Fruit fly (Drosophila melanogaster) whole organism, embryonic: ENCODE measurements around the gene CG13049.

Experiments used
- CG10462 ChIP-seq: fragments of 200-800 bp; sonication (Bioruptor generic); optimal IDR thresholded peaks from 2 replicates; lab custom pipeline; 2016; ENCODE audit warnings: missing biosample characterization, missing genetic modification characterization
- CG10565 ChIP-seq: fragments of 200-800 bp; sonication (Bioruptor generic); optimal IDR thresholded peaks from 3 replicates; lab custom pipeline; 2016; ENCODE audit warnings: missing biosample characterization, mild to moderate bottlenecking, missing genetic modification characterization
- CG13624 ChIP-seq: fragments of 200-800 bp; sonication (Bioruptor generic); optimal IDR thresholded peaks from 2 replicates; lab custom pipeline; 2016; ENCODE audit warnings: missing biosample characterization, missing genetic modification characterization
- CG1529 ChIP-seq: fragments of 200-800 bp; sonication (Bioruptor generic); optimal IDR thresholded peaks from 3 replicates; lab custom pipeline; 2018; ENCODE audit warnings: missing biosample characterization, missing genetic modification characterization
- CG15479 ChIP-seq: fragments of 200-800 bp; sonication (Bioruptor generic); optimal IDR thresholded peaks from 3 replicates; lab custom pipeline; 2019; ENCODE audit warnings: missing biosample characterization, mild to moderate bottlenecking, missing genetic modification characterization, moderate library complexity
- CG16779 ChIP-seq: fragments of 200-800 bp; sonication (Bioruptor generic); IDR thresholded peaks from 2 replicates; pipeline ENCODE4 v1.3.6; 2022; ENCODE audit warnings: missing biosample characterization, missing genetic modification characterization
- CG17361 ChIP-seq: fragments of 200-800 bp; sonication (Bioruptor generic); IDR thresholded peaks from 3 replicates; pipeline ENCODE4 v1.3.6; 2022; ENCODE audit warnings: missing biosample characterization, missing genetic modification characterization
- CG17912 ChIP-seq: fragments of 200-800 bp; sonication (Bioruptor generic); optimal IDR thresholded peaks from 2 replicates; lab custom pipeline; 2018; ENCODE audit warnings: missing biosample characterization, mild to moderate bottlenecking, missing genetic modification characterization
- CG1832 ChIP-seq: fragments of 200-800 bp; sonication (Bioruptor generic); optimal IDR thresholded peaks from 2 replicates; lab custom pipeline; 2017; ENCODE audit warnings: missing biosample characterization, mild to moderate bottlenecking, missing genetic modification characterization, inconsistent platforms
- CG4282 ChIP-seq: fragments of 200-800 bp; sonication (Bioruptor generic); optimal IDR thresholded peaks from 2 replicates; lab custom pipeline; 2016; ENCODE audit warnings: missing biosample characterization, missing genetic modification characterization
- CG4404 ChIP-seq: fragments of 200-800 bp; sonication (Bioruptor generic); IDR thresholded peaks from 2 replicates; pipeline ENCODE4 v1.3.6; 2022; ENCODE audit warnings: missing biosample characterization, missing genetic modification characterization
- CG5245 ChIP-seq: fragments of 200-800 bp; sonication (Bioruptor generic); optimal IDR thresholded peaks from 3 replicates; lab custom pipeline; 2016; ENCODE audit warnings: missing biosample characterization, missing genetic modification characterization
- CG6175 ChIP-seq: fragments of 200-800 bp; sonication (Bioruptor generic); IDR thresholded peaks from 3 replicates; pipeline ENCODE4 v1.3.6; 2022; ENCODE audit warnings: missing biosample characterization, missing genetic modification characterization
- CG8290 ChIP-seq, 3 experiments: fragments of 200-800 bp; sonication (Bioruptor generic); optimal IDR thresholded peaks; 2 replicates each; lab custom pipeline; 2016 to 2019; ENCODE audit warnings: missing biosample characterization in 3 of 3, missing genetic modification characterization in 3 of 3, mild to moderate bottlenecking in 2 of 3, moderate library complexity in 1 of 3
- CG9215 ChIP-seq: fragments of 200-800 bp; sonication (Bioruptor generic); IDR thresholded peaks from 2 replicates; pipeline ENCODE4 v1.3.6; 2022; ENCODE audit warnings: missing biosample characterization, missing genetic modification characterization
- CG9797 ChIP-seq: fragments of 200-800 bp; sonication (Bioruptor generic); optimal IDR thresholded peaks from 3 replicates; lab custom pipeline; 2018; ENCODE audit warnings: missing biosample characterization, mild to moderate bottlenecking, missing genetic modification characterization
- D ChIP-seq, 2 experiments: fragments of 200-800 bp in 1 of 2; fragments of >200 bp in 1 of 2; sonication (Bioruptor generic) in 1 of 2; optimal IDR thresholded peaks; 2 replicates in 1 of 2; 3 replicates in 1 of 2; lab custom pipeline; 2017; ENCODE audit warnings: mild to moderate bottlenecking in 1 of 2, missing biosample characterization in 1 of 2, missing genetic modification characterization in 1 of 2, missing genetic modification reagents in 1 of 2
- Doc3 ChIP-seq: fragments of 200-800 bp; sonication (Bioruptor generic); IDR thresholded peaks from 3 replicates; pipeline ENCODE4 v1.3.6; 2022; ENCODE audit warnings: missing biosample characterization, missing genetic modification characterization; ENCODE audit not compliant: partially characterized antibody
- Eip74EF ChIP-seq, 2 experiments: fragments of 200-800 bp in 1 of 2; fragments of >200 bp in 1 of 2; sonication (Bioruptor generic) in 1 of 2; optimal IDR thresholded peaks; 2 replicates each; lab custom pipeline; 2017 to 2019; ENCODE audit warnings: missing biosample characterization in 2 of 2, missing genetic modification characterization in 2 of 2, mild to moderate bottlenecking in 1 of 2, moderate library complexity in 1 of 2
- H15 ChIP-seq: fragments of 200-800 bp; sonication (Bioruptor generic); IDR thresholded peaks from 3 replicates; pipeline ENCODE4 v1.3.6; 2022; ENCODE audit warnings: missing biosample characterization, missing genetic modification characterization
- HLHmδ ChIP-seq: fragments of 200-800 bp; sonication (Bioruptor generic); optimal IDR thresholded peaks from 2 replicates; lab custom pipeline; 2018; ENCODE audit warnings: missing biosample characterization, mild to moderate bottlenecking, missing genetic modification characterization, moderate library complexity
- Hr39 ChIP-seq: fragments of >200 bp; optimal IDR thresholded peaks from 2 replicates; lab custom pipeline; 2017
- Kr ChIP-seq: fragments of 200-800 bp; sonication (Bioruptor generic); optimal IDR thresholded peaks from 2 replicates; lab custom pipeline; 2017; ENCODE audit warnings: missing biosample characterization, mild to moderate bottlenecking, missing genetic modification characterization
- Spps ChIP-seq: fragments of 200-800 bp; sonication (Bioruptor generic); optimal IDR thresholded peaks from 2 replicates; lab custom pipeline; 2018; ENCODE audit warnings: missing biosample characterization, mild to moderate bottlenecking, missing genetic modification characterization
- Taf1 ChIP-seq: fragments of 200-800 bp; sonication (Bioruptor generic); IDR thresholded peaks from 2 replicates; pipeline ENCODE4 v1.3.6; 2022; ENCODE audit warnings: missing biosample characterization, missing genetic modification characterization
- ac ChIP-seq: fragments of 200-800 bp; sonication (Bioruptor generic); optimal IDR thresholded peaks from 3 replicates; lab custom pipeline; 2017; ENCODE audit warnings: missing biosample characterization, mild to moderate bottlenecking, missing genetic modification characterization
- al ChIP-seq: fragments of 200-800 bp; sonication (Bioruptor generic); IDR thresholded peaks from 2 replicates; pipeline ENCODE4 v1.3.6; 2022; ENCODE audit warnings: missing biosample characterization, missing genetic modification characterization
- ase ChIP-seq: fragments of 200-800 bp; sonication (Bioruptor generic); IDR thresholded peaks from 3 replicates; pipeline ENCODE4 v1.3.6; 2022; ENCODE audit warnings: missing biosample characterization, missing genetic modification characterization
- ash1 ChIP-seq: fragments of 200-800 bp; sonication (Bioruptor generic); optimal IDR thresholded peaks from 2 replicates; lab custom pipeline; 2018; ENCODE audit warnings: missing biosample characterization, mild to moderate bottlenecking, missing genetic modification characterization
- croc ChIP-seq: fragments of 200-800 bp; sonication (Bioruptor generic); conservative IDR thresholded peaks from 3 replicates; pipeline ENCODE4 v1.3.6; 2022; ENCODE audit warnings: missing biosample characterization, missing genetic modification characterization
- eve ChIP-seq, 2 experiments: fragments of >200 bp; optimal IDR thresholded peaks; 2 replicates each; lab custom pipeline; 2017; ENCODE audit warnings: missing biosample characterization in 2 of 2, missing genetic modification characterization in 2 of 2
- fd102C ChIP-seq: fragments of 200-800 bp; sonication (Bioruptor generic); optimal IDR thresholded peaks from 2 replicates; lab custom pipeline; 2018; ENCODE audit warnings: missing biosample characterization, mild to moderate bottlenecking, missing genetic modification characterization, moderate library complexity
- hth ChIP-seq: fragments of >200 bp; optimal IDR thresholded peaks from 2 replicates; lab custom pipeline; 2017; ENCODE audit warnings: inconsistent platforms
- klu ChIP-seq: fragments of 200-800 bp; sonication (Bioruptor generic); IDR thresholded peaks from 2 replicates; pipeline ENCODE4 v1.3.6; 2022; ENCODE audit warnings: missing biosample characterization, missing genetic modification characterization
- lov ChIP-seq, 2 experiments: fragments of 200-800 bp in 1 of 2; fragments of >200 bp in 1 of 2; sonication (Bioruptor generic) in 1 of 2; IDR thresholded peaks in 1 of 2; optimal IDR thresholded peaks in 1 of 2; 2 replicates in 1 of 2; 3 replicates in 1 of 2; pipeline versions ENCODE4 v1.3.6 to Lab custom; 2017 to 2022; ENCODE audit warnings: missing biosample characterization in 1 of 2, missing genetic modification characterization in 1 of 2
- org-1 ChIP-seq: fragments of 200-800 bp; sonication (Bioruptor generic); optimal IDR thresholded peaks from 2 replicates; lab custom pipeline; 2017; ENCODE audit warnings: missing biosample characterization, missing genetic modification characterization
- pan ChIP-seq, 4 experiments: fragments of >200 bp in 3 of 4; fragments of 200-800 bp in 1 of 4; sonication (Bioruptor generic) in 1 of 4; optimal IDR thresholded peaks in 3 of 4; IDR thresholded peaks in 1 of 4; 2 replicates each; pipeline versions ENCODE4 v1.3.6 to Lab custom; 2017 to 2022; ENCODE audit warnings: missing biosample characterization in 2 of 4, missing genetic modification characterization in 2 of 4, mixed read lengths in 1 of 4
- row ChIP-seq: fragments of 200-800 bp; sonication (Bioruptor generic); IDR thresholded peaks from 3 replicates; pipeline ENCODE4 v1.3.6; 2022; ENCODE audit warnings: missing biosample characterization, missing genetic modification characterization
- sd ChIP-seq: fragments of 200-800 bp; sonication (Bioruptor generic); optimal IDR thresholded peaks from 3 replicates; lab custom pipeline; 2018; ENCODE audit warnings: missing biosample characterization, mild to moderate bottlenecking, missing genetic modification characterization, moderate library complexity
- sr ChIP-seq: fragments of 200-800 bp; sonication (Bioruptor generic); IDR thresholded peaks from 3 replicates; pipeline ENCODE4 v1.3.6; 2022; ENCODE audit warnings: missing biosample characterization, missing genetic modification characterization
- vvl ChIP-seq: fragments of 200-800 bp; sonication (Bioruptor generic); IDR thresholded peaks from 2 replicates; pipeline ENCODE4 v1.3.6; 2022; ENCODE audit warnings: missing biosample characterization, missing genetic modification characterization
- zen2 ChIP-seq: fragments of 200-800 bp; sonication (Bioruptor generic); IDR thresholded peaks from 3 replicates; pipeline ENCODE4 v1.3.6; 2022; ENCODE audit warnings: missing biosample characterization, missing genetic modification characterization; ENCODE audit not compliant: partially characterized antibody
- zf30C ChIP-seq: fragments of 200-800 bp; sonication (Bioruptor generic); optimal IDR thresholded peaks from 3 replicates; lab custom pipeline; 2018; ENCODE audit warnings: missing biosample characterization, mild to moderate bottlenecking, missing genetic modification characterization

The CG13049 gene

dm6 chr3L:16281880-16282556 is at the start of gene CG13049:
Gene CG13049 (minus strand): TSS chr3L:16281930.
- TF ChIP-seq pan (optimal IDR thresholded peaks at IDR 0.05; lab: Kevin White, UChicago), result no peak
- peak in 1 of 2 experiments; percentile 12 for TF ChIP-seq pan (GFP tag; optimal IDR thresholded peaks at IDR 0.05 in 1 of 2, IDR thresholded peaks at IDR 0.05 in 1 of 2)
- no peak for TF ChIP-seq CG5245 (GFP tag; lab: Kevin White, UChicago)
- no peak for TF ChIP-seq D (optimal IDR thresholded peaks at IDR 0.05; lab: Kevin White, UChicago)
- TF ChIP-seq D (GFP tag; optimal IDR thresholded peaks at IDR 0.05; lab: Kevin White, UChicago), result no peak
- TF ChIP-seq vvl (GFP tag; lab: Robert Waterston, UW), result peak; percentile 52; the same call in 1 of the 2 replicates
- no peak for TF ChIP-seq ac (GFP tag; lab: Kevin White, UChicago)
- TF ChIP-seq CG4404 (GFP tag; lab: Robert Waterston, UW), result no peak
- TF ChIP-seq Doc3 (GFP tag; lab: Robert Waterston, UW), result no peak
- no peak for TF ChIP-seq CG17361
- no peak for TF ChIP-seq Kr
- peak; percentile 3 for TF ChIP-seq sd (tag; lab: Kevin White, UChicago)
- TF ChIP-seq ash1, result no peak

- TF ChIP-seq row (GFP tag; lab: Robert Waterston, UW) (no peak), CG13624 (GFP tag; lab: Kevin White, UChicago) (no peak), Hr39 (lab: Kevin White, UChicago) (no peak), CG17912 (GFP tag; lab: Kevin White, UChicago) (no peak), CG9797 (GFP tag; lab: Kevin White, UChicago) (no peak), al (GFP tag; lab: Robert Waterston, UW) (no peak), lov (optimal IDR thresholded peaks at IDR 0.05; lab: Kevin White, UChicago) (no peak), lov (GFP tag; IDR thresholded peaks at IDR 0.05; lab: Robert Waterston, UW) (no peak), CG1529 (no peak), org-1 (GFP tag; lab: Kevin White, UChicago) (no peak)
Observed at dm6 chr3L:16330740-16331139, 49.0 kb upstream of the CG13049 start, which contains the start of gene CG33060. Gene CG33060 (plus strand): TSS chr3L:16331040.

dm6 chr3L:16329495-16329894 is 47.8 kb upstream of the CG13049 start, which contains the start of gene CG33061:
Gene CG33061 (plus strand): TSS chr3L:16329795.
- TF ChIP-seq H15 (GFP tag; lab: Robert Waterston, UW) (no peak), sr (GFP tag; lab: Robert Waterston, UW) (no peak), hth (lab: Kevin White, UChicago) (no peak), HLHmδ (GFP tag; lab: Kevin White, UChicago) (no peak), croc (GFP tag; lab: Robert Waterston, UW) (no peak), CG8290 (GFP tag; optimal IDR thresholded peaks at IDR 0.05; lab: Kevin White, UChicago) (no peak), CG8290 (tag; optimal IDR thresholded peaks at IDR 0.05; lab: Kevin White, UChicago) (no peak), Eip74EF (GFP tag; optimal IDR thresholded peaks at IDR 0.05; lab: Kevin White, UChicago) (no peak), Doc3 (GFP tag; lab: Robert Waterston, UW) (no peak), CG10565 (GFP tag; lab: Kevin White, UChicago) (no peak), zf30C (no peak), CG9215 (GFP tag; lab: Robert Waterston, UW) (no peak), ac (GFP tag; lab: Kevin White, UChicago) (no peak)

- TF ChIP-seq klu (GFP tag; lab: Robert Waterston, UW), result no peak
- no peak for TF ChIP-seq Taf1 (GFP tag; lab: Robert Waterston, UW)
- TF ChIP-seq ase (GFP tag; lab: Robert Waterston, UW), result no peak
- TF ChIP-seq CG4282 (GFP tag; lab: Kevin White, UChicago), result no peak
- no peak for TF ChIP-seq CG15479 (GFP tag; lab: Kevin White, UChicago)
- no peak for TF ChIP-seq zen2 (GFP tag; lab: Robert Waterston, UW)
- TF ChIP-seq eve (GFP tag; optimal IDR thresholded peaks at IDR 0.05; lab: Kevin White, UChicago), result no peak
- no peak for TF ChIP-seq Spps (tag; lab: Kevin White, UChicago)
- no peak for TF ChIP-seq CG10462
- TF ChIP-seq CG16779 (GFP tag; lab: Robert Waterston, UW), result no peak
- TF ChIP-seq CG1832 (GFP tag; lab: Kevin White, UChicago), result no peak
- TF ChIP-seq fd102C (GFP tag; lab: Kevin White, UChicago), result no peak
- TF ChIP-seq CG6175, result no peak
Observed at dm6 chr3L:16328207-16328891, 46.6 kb upstream of the CG13049 start, which contains the start of gene CG13058. Gene CG13058 (plus strand): TSS chr3L:16328841.
